Worm (Caenorhabditis elegans) whole organism, late embryonic: Measurements from ENCODE around the gene dhcr-7.
"Not testable (repeated sequence)": the region's sequence is repeated elsewhere in the genome, so short reads cannot be mapped to it uniquely, and the experiment has no call there.

Experiments used
- C08G9.2 ChIP-seq: sonication (generic microtip); optimal IDR thresholded peaks from 2 replicates; lab custom pipeline; 2016; ENCODE audit warnings: mild to moderate bottlenecking, missing genetic modification characterization, moderate library complexity, missing compliant biosample characterization
- C38D4.7 ChIP-seq: fragments of 200-800 bp; sonication (Bioruptor generic); optimal IDR thresholded peaks from 2 replicates; lab custom pipeline; 2018; ENCODE audit warnings: mild to moderate bottlenecking, missing genetic modification characterization, moderate library complexity, missing compliant biosample characterization
- Y22D7AL.16 ChIP-seq: sonication (generic microtip); optimal IDR thresholded peaks from 2 replicates; lab custom pipeline; 2016; ENCODE audit warnings: missing genetic modification characterization, missing compliant biosample characterization
- ahr-1 ChIP-seq: sonication (generic microtip); optimal IDR thresholded peaks from 2 replicates; lab custom pipeline; 2016; ENCODE audit warnings: missing genetic modification characterization, missing compliant biosample characterization
- ama-1 ChIP-seq: fragments of 150-350 bp; optimal IDR thresholded peaks from 2 replicates; lab custom pipeline; 2014
- ceh-14 ChIP-seq: sonication (generic microtip); optimal IDR thresholded peaks from 2 replicates; lab custom pipeline; 2016; ENCODE audit warnings: missing genotype, missing genetic modification characterization, missing compliant biosample characterization
- ceh-18 ChIP-seq: sonication (generic microtip); optimal IDR thresholded peaks from 2 replicates; lab custom pipeline; 2016; ENCODE audit warnings: missing genetic modification characterization, missing compliant biosample characterization
- ceh-22 ChIP-seq: sonication (generic microtip); optimal IDR thresholded peaks from 2 replicates; lab custom pipeline; 2017; ENCODE audit warnings: missing biosample characterization, missing genetic modification characterization
- ceh-24 ChIP-seq: sonication (generic microtip); optimal IDR thresholded peaks from 2 replicates; lab custom pipeline; 2016; ENCODE audit warnings: mild to moderate bottlenecking, missing genetic modification characterization, missing compliant biosample characterization
- ceh-34 ChIP-seq: sonication (generic microtip); optimal IDR thresholded peaks from 2 replicates; lab custom pipeline; 2016; ENCODE audit warnings: mild to moderate bottlenecking, missing genetic modification characterization, missing compliant biosample characterization
- ceh-48 ChIP-seq: sonication (generic microtip); optimal IDR thresholded peaks from 2 replicates; lab custom pipeline; 2016; ENCODE audit warnings: missing genetic modification characterization, inconsistent platforms, missing compliant biosample characterization
- che-1 ChIP-seq: sonication (generic microtip); optimal IDR thresholded peaks from 2 replicates; lab custom pipeline; 2016; ENCODE audit warnings: mild to moderate bottlenecking, missing genetic modification characterization, missing compliant biosample characterization
- dmd-4 ChIP-seq: sonication (generic microtip); optimal IDR thresholded peaks from 2 replicates; lab custom pipeline; 2016; ENCODE audit warnings: borderline replicate concordance, missing genetic modification characterization, missing compliant biosample characterization
- elt-2 ChIP-seq: sonication (generic microtip); optimal IDR thresholded peaks from 2 replicates; lab custom pipeline; 2016; ENCODE audit warnings: missing genetic modification reagents, missing genetic modification characterization, missing compliant biosample characterization
- ets-4 ChIP-seq: sonication (generic microtip); optimal IDR thresholded peaks from 2 replicates; lab custom pipeline; 2016; ENCODE audit warnings: missing genetic modification characterization, missing compliant biosample characterization
- fkh-6 ChIP-seq: sonication (generic microtip); optimal IDR thresholded peaks from 2 replicates; lab custom pipeline; 2016; ENCODE audit warnings: missing genetic modification characterization, missing compliant biosample characterization
- gmeb-2 ChIP-seq: sonication (generic microtip); optimal IDR thresholded peaks from 2 replicates; lab custom pipeline; 2016; ENCODE audit warnings: missing genetic modification characterization, inconsistent platforms, missing compliant biosample characterization
- hlh-13 ChIP-seq: fragments of 200-800 bp; sonication (Bioruptor generic); optimal IDR thresholded peaks from 2 replicates; lab custom pipeline; 2018; ENCODE audit warnings: mild to moderate bottlenecking, missing genetic modification characterization, missing compliant biosample characterization
- hlh-30 ChIP-seq: sonication (generic microtip); optimal IDR thresholded peaks from 2 replicates; lab custom pipeline; 2017; ENCODE audit warnings: antibody characterized with exemption, missing genetic modification characterization, missing compliant biosample characterization; ENCODE audit not compliant: insufficient read depth
- hlh-6 ChIP-seq: sonication (generic microtip); optimal IDR thresholded peaks from 2 replicates; lab custom pipeline; 2016; ENCODE audit warnings: missing genotype, missing genetic modification characterization, missing compliant biosample characterization
- hlh-8 ChIP-seq: sonication (generic microtip); optimal IDR thresholded peaks from 2 replicates; lab custom pipeline; 2016; ENCODE audit warnings: missing genotype, missing genetic modification characterization, missing compliant biosample characterization
- lim-6 ChIP-seq: sonication (generic microtip); optimal IDR thresholded peaks from 2 replicates; lab custom pipeline; 2016; ENCODE audit warnings: missing genetic modification characterization, missing compliant biosample characterization
- nfya-1 ChIP-seq: sonication (generic microtip); optimal IDR thresholded peaks from 2 replicates; lab custom pipeline; 2017; ENCODE audit warnings: missing genetic modification characterization, mild to moderate bottlenecking, missing compliant biosample characterization, antibody characterized with exemption, moderate library complexity
- nhr-11 ChIP-seq: fragments of 150-350 bp; optimal IDR thresholded peaks from 2 replicates; lab custom pipeline; 2014; ENCODE audit warnings: missing biosample characterization, missing genetic modification characterization
- odd-2 ChIP-seq: sonication (generic microtip); optimal IDR thresholded peaks from 2 replicates; lab custom pipeline; 2017; ENCODE audit warnings: antibody characterized with exemption, mild to moderate bottlenecking, missing genetic modification characterization, missing compliant biosample characterization
- pag-3 ChIP-seq: sonication (generic microtip); optimal IDR thresholded peaks from 2 replicates; lab custom pipeline; 2016; ENCODE audit warnings: missing compliant biosample characterization, missing genetic modification characterization, borderline replicate concordance
- pax-1 ChIP-seq: fragments of 150-350 bp; optimal IDR thresholded peaks from 2 replicates; lab custom pipeline; 2014; ENCODE audit warnings: missing biosample characterization, missing genetic modification characterization
- pha-4 ChIP-seq: fragments of 150-350 bp; optimal IDR thresholded peaks from 2 replicates; lab custom pipeline; 2018; ENCODE audit warnings: missing biosample characterization, missing genetic modification reagents, missing genetic modification characterization
- pqm-1 ChIP-seq: sonication (generic microtip); optimal IDR thresholded peaks from 2 replicates; lab custom pipeline; 2016; ENCODE audit warnings: missing genetic modification characterization, missing compliant biosample characterization
- pros-1 ChIP-seq: fragments of 150-350 bp; optimal IDR thresholded peaks from 2 replicates; lab custom pipeline; 2014; ENCODE audit warnings: missing biosample characterization, missing genetic modification reagents, missing genetic modification characterization
- ref-2 ChIP-seq: sonication (generic microtip); optimal IDR thresholded peaks from 2 replicates; lab custom pipeline; 2016; ENCODE audit warnings: missing genetic modification characterization, missing compliant biosample characterization
- rnt-1 ChIP-seq: sonication (generic microtip); optimal IDR thresholded peaks from 2 replicates; lab custom pipeline; 2016; ENCODE audit warnings: missing genetic modification characterization, missing compliant biosample characterization
- sdc-2 ChIP-seq: sonication (generic microtip); optimal IDR thresholded peaks from 2 replicates; lab custom pipeline; 2016; ENCODE audit warnings: missing genotype, missing genetic modification characterization, missing compliant biosample characterization
- syd-9 ChIP-seq: sonication (generic microtip); optimal IDR thresholded peaks from 2 replicates; lab custom pipeline; 2016; ENCODE audit warnings: mild to moderate bottlenecking, missing genetic modification characterization, moderate library complexity, missing compliant biosample characterization
- tbx-2 ChIP-seq: sonication (generic microtip); optimal IDR thresholded peaks from 2 replicates; lab custom pipeline; 2016; ENCODE audit warnings: missing genetic modification characterization, missing compliant biosample characterization
- unc-42 ChIP-seq: sonication (generic microtip); optimal IDR thresholded peaks from 2 replicates; lab custom pipeline; 2016; ENCODE audit warnings: missing genotype, missing genetic modification characterization, missing compliant biosample characterization
- unc-86 ChIP-seq: sonication (generic microtip); optimal IDR thresholded peaks from 2 replicates; lab custom pipeline; 2016; ENCODE audit warnings: missing genetic modification characterization, missing compliant biosample characterization
- zip-5 ChIP-seq: sonication (generic microtip); optimal IDR thresholded peaks from 2 replicates; lab custom pipeline; 2016; ENCODE audit warnings: missing genetic modification characterization, missing compliant biosample characterization
- ztf-16 ChIP-seq: sonication (generic microtip); optimal IDR thresholded peaks from 2 replicates; lab custom pipeline; 2017; ENCODE audit warnings: missing genetic modification characterization, missing compliant biosample characterization

dhcr-7 gene

ce11 chrV:20518927-20519326, 33.7 kb upstream of the dhcr-7 start, which contains the start of gene Y38H6C.25:
Gene Y38H6C.25, plus strand, starts transcription at chrV:20519227.
- TF ChIP-seq ceh-24 (tag; lab: Kevin White, UChicago) (no peak), hlh-30 (no peak), elt-2 (tag; lab: Kevin White, UChicago) (no peak), hlh-8 (no peak), hlh-13 (GFP tag; lab: Kevin White, UChicago) (no peak), pax-1 (tag; lab: Kevin White, UChicago) (no peak), unc-86 (no peak), ceh-18 (tag; lab: Kevin White, UChicago) (no peak), C38D4.7 (no peak), nhr-11 (no peak), odd-2 (tag; lab: Kevin White, UChicago) (no peak)

- TF ChIP-seq pqm-1 (tag; lab: Kevin White, UChicago) (no peak), pag-3 (tag; lab: Kevin White, UChicago) (no peak), pha-4 (tag; lab: Kevin White, UChicago) (no peak), C38D4.7 (no peak), odd-2 (tag; lab: Kevin White, UChicago) (no peak), nfya-1 (tag; lab: Kevin White, UChicago) (no peak), hlh-8 (no peak), ref-2 (tag; lab: Kevin White, UChicago) (no peak), sdc-2 (no peak), ceh-22 (tag; lab: Kevin White, UChicago) (no peak), zip-5 (tag; lab: Kevin White, UChicago) (no peak), che-1 (tag; lab: Kevin White, UChicago) (no peak), C08G9.2 (tag; lab: Kevin White, UChicago) (no peak), elt-2 (tag; lab: Kevin White, UChicago) (no peak), pax-1 (tag; lab: Kevin White, UChicago) (no peak), fkh-6 (tag; lab: Kevin White, UChicago) (no peak), ama-1 (lab: Kevin White, UChicago) (no peak)
Observed at ce11 chrV:20517005-20517404, 31.8 kb upstream of the dhcr-7 start.

- no peak for TF ChIP-seq pha-4 (tag; lab: Kevin White, UChicago)
- TF ChIP-seq ztf-16: no peak
Observed at ce11 chrV:20514483-20514882, 29.3 kb upstream of the dhcr-7 start.

DNA sequence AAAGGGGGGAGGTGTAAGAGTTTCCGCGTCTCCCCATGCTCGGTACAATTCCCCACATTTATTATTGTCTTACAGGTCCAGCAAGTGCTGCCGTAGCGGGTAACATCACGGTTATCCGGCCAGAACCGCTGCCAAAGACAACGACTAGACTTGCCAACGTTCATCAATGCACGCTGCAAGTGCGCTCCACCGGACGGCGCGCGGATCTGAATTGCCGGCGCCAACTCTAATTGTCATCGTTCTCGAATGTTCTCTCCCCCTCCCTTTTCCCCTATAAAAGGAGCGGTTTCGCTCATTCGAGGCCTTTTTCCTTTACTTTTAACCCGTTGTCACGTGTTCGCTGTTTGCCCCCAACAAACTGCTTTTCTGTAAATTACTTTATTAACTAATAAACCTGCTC, 28.5 kb upstream of the dhcr-7 start, which contains the start of gene Y38H6C.8:
Y38H6C.8 (plus strand) TSS at position 301 of the 400 bp plus-strand sequence.
- not testable (repeated sequence) for TF ChIP-seq ceh-34 (tag; lab: Kevin White, UChicago); ref-2 (tag; lab: Kevin White, UChicago); hlh-30

DNA sequence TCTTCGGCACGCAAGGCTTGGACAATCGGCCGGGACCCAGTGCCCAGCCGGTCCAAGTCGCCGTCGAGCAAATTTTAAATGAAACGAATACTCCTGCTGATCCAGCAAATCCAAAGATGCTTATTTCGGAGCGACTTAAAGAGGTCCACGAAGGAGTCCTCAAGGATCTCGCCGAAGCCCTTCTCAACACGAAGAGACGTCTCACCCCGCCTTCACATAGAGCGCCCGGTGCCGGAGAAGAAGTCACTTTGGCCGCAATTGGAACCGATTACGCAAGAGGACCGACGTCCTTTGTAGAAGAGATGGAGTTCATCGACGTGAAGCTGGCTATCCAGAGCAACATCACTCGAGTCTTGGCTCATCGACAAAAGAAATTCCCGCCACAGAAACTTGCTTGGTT, 24.2 kb upstream of the dhcr-7 start:
- TF ChIP-seq ahr-1: no peak
- TF ChIP-seq Y22D7AL.16 (tag; lab: Kevin White, UChicago): no peak
- TF ChIP-seq odd-2 (tag; lab: Kevin White, UChicago): no peak
- no peak for TF ChIP-seq gmeb-2 (tag; lab: Kevin White, UChicago)
- TF ChIP-seq rnt-1: no peak
- no peak for TF ChIP-seq sdc-2
- no peak for TF ChIP-seq ceh-14
- no peak for TF ChIP-seq pqm-1 (tag; lab: Kevin White, UChicago)
- TF ChIP-seq ref-2 (tag; lab: Kevin White, UChicago): no peak
- TF ChIP-seq ets-4 (tag; lab: Kevin White, UChicago): no peak
- TF ChIP-seq tbx-2: no peak
- no peak for TF ChIP-seq pros-1 (tag; lab: Kevin White, UChicago)

ce11 chrV:20506542-20506941, 21.4 kb upstream of the dhcr-7 start:
- TF ChIP-seq ceh-22 (tag; lab: Kevin White, UChicago) (no peak), lim-6 (tag; lab: Kevin White, UChicago) (no peak), pha-4 (tag; lab: Kevin White, UChicago) (no peak), ceh-48 (tag; lab: Kevin White, UChicago) (no peak), dmd-4 (tag; lab: Kevin White, UChicago) (no peak), ref-2 (tag; lab: Kevin White, UChicago) (no peak), ztf-16 (no peak), unc-42 (tag; lab: Kevin White, UChicago) (no peak), hlh-6 (tag; lab: Kevin White, UChicago) (no peak), zip-5 (tag; lab: Kevin White, UChicago) (no peak), syd-9 (tag; lab: Kevin White, UChicago) (no peak)
